Worm (Caenorhabditis elegans): Measurements from ENCODE around the gene K08D9.10.

ce11 chrV:3256809-3257208, 26.1 kb downstream of the K08D9.10 start:
- no peak for TF ChIP-seq F13C5.2 (tag; optimal IDR thresholded peaks at IDR 0.05)
- no peak for TF ChIP-seq aly-1 (tag; optimal IDR thresholded peaks at IDR 0.05)
- TF ChIP-seq B0310.2 (tag; optimal IDR thresholded peaks at IDR 0.05): no peak
- TF ChIP-seq sea-1 (GFP tag; conservative IDR thresholded peaks at IDR 0.05): no peak
- no peak for TF ChIP-seq ceh-13 (GFP tag; optimal IDR thresholded peaks at IDR 0.05)
- no peak for TF ChIP-seq ama-1 (optimal IDR thresholded peaks at IDR 0.05)
- no peak for TF ChIP-seq tbx-37 (GFP tag; conservative IDR thresholded peaks at IDR 0.05)
- TF ChIP-seq tra-4 (tag; optimal IDR thresholded peaks at IDR 0.05): no peak
- TF ChIP-seq pes-1 (GFP tag; IDR thresholded peaks at IDR 0.05): no peak

Data from whole organism, early embryonic.